Worm (Caenorhabditis elegans) whole organism, L1 larva: ENCODE results near the gene scav-2.

Experiments
- C04F5.9 ChIP-seq: sonication (generic microtip); optimal IDR thresholded peaks from 2 replicates; lab custom pipeline; 2016; ENCODE audit warnings: missing genetic modification characterization, missing compliant biosample characterization
- C16A3.4 ChIP-seq: fragments of 150-350 bp; optimal IDR thresholded peaks from 2 replicates; lab custom pipeline; 2014; ENCODE audit warnings: missing biosample characterization, missing genetic modification characterization
- F16B12.6 ChIP-seq: fragments of 150-350 bp; optimal IDR thresholded peaks from 2 replicates; lab custom pipeline; 2014; ENCODE audit warnings: missing biosample characterization, missing genetic modification characterization
- Y116A8C.19 ChIP-seq: sonication (generic microtip); optimal IDR thresholded peaks from 2 replicates; lab custom pipeline; 2016; ENCODE audit warnings: missing compliant biosample characterization, missing genetic modification characterization, borderline replicate concordance
- aha-1 ChIP-seq: fragments of 150-350 bp; optimal IDR thresholded peaks from 2 replicates; lab custom pipeline; 2014; ENCODE audit warnings: missing biosample characterization, missing genetic modification characterization
- alr-1 ChIP-seq: fragments of 200-800 bp; sonication (Bioruptor generic); optimal IDR thresholded peaks from 2 replicates; lab custom pipeline; 2018; ENCODE audit warnings: borderline replicate concordance, mild to moderate bottlenecking, missing genetic modification characterization, missing compliant biosample characterization
- aly-2 ChIP-seq: fragments of 150-350 bp; optimal IDR thresholded peaks from 2 replicates; lab custom pipeline; 2014; ENCODE audit warnings: missing biosample characterization, missing genetic modification characterization
- ceh-63 ChIP-seq: fragments of 200-800 bp; sonication (Bioruptor generic); optimal IDR thresholded peaks from 2 replicates; lab custom pipeline; 2018; ENCODE audit warnings: mild to moderate bottlenecking, missing genetic modification characterization, missing compliant biosample characterization
- ceh-8 ChIP-seq: fragments of 200-800 bp; sonication (Bioruptor generic); optimal IDR thresholded peaks from 2 replicates; lab custom pipeline; 2018; ENCODE audit warnings: mild to moderate bottlenecking, missing genetic modification characterization, moderate library complexity, missing compliant biosample characterization
- ces-1 ChIP-seq: fragments of 150-350 bp; optimal IDR thresholded peaks from 2 replicates; lab custom pipeline; 2014; ENCODE audit warnings: missing biosample characterization, missing genetic modification reagents, missing genetic modification characterization
- dsc-1 ChIP-seq: sonication (generic microtip); optimal IDR thresholded peaks from 2 replicates; lab custom pipeline; 2016; ENCODE audit warnings: mild to moderate bottlenecking, missing genetic modification characterization, missing compliant biosample characterization
- efl-3 ChIP-seq: fragments of 200-800 bp; sonication (Bioruptor generic); optimal IDR thresholded peaks from 2 replicates; lab custom pipeline; 2018; ENCODE audit warnings: mild to moderate bottlenecking, missing genetic modification characterization, missing compliant biosample characterization
- elt-2 ChIP-seq: sonication (generic microtip); optimal IDR thresholded peaks from 2 replicates; lab custom pipeline; 2016; ENCODE audit warnings: missing genetic modification characterization, mild to moderate bottlenecking, inconsistent platforms, missing compliant biosample characterization, missing genetic modification reagents
- grh-1 ChIP-seq: fragments of 200-800 bp; sonication (Bioruptor generic); IDR thresholded peaks from 2 replicates; pipeline ENCODE4 v1.3.6; 2022; ENCODE audit warnings: missing genetic modification reagents, missing genetic modification characterization, missing compliant biosample characterization
- hlh-17 ChIP-seq: fragments of 200-800 bp; sonication (Bioruptor generic); optimal IDR thresholded peaks from 2 replicates; lab custom pipeline; 2018; ENCODE audit warnings: missing genetic modification characterization, mild to moderate bottlenecking, missing compliant biosample characterization, moderate library complexity, borderline replicate concordance
- hpl-2 ChIP-seq: fragments of 150-350 bp; optimal IDR thresholded peaks from 2 replicates; lab custom pipeline; 2014; ENCODE audit warnings: missing biosample characterization, missing genetic modification reagents, missing genetic modification characterization
- irx-1 ChIP-seq: sonication (generic microtip); optimal IDR thresholded peaks from 2 replicates; lab custom pipeline; 2016; ENCODE audit warnings: missing genetic modification characterization, missing compliant biosample characterization
- isw-1 ChIP-seq: fragments of 200-800 bp; sonication (Bioruptor generic); IDR thresholded peaks from 2 replicates; pipeline ENCODE4 v1.3.6; 2022; ENCODE audit warnings: missing genetic modification characterization, missing compliant biosample characterization
- jun-1 ChIP-seq: fragments of 150-350 bp; optimal IDR thresholded peaks from 2 replicates; lab custom pipeline; 2014; ENCODE audit warnings: missing biosample characterization, missing genetic modification reagents, missing genetic modification characterization
- lin-15B ChIP-seq: fragments of 150-350 bp; sonication (generic microtip); optimal IDR thresholded peaks from 3 replicates; lab custom pipeline; 2014; ENCODE audit warnings: missing biosample characterization, missing genetic modification characterization
- lin-35 ChIP-seq, 2 experiments: fragments of 150-350 bp; optimal IDR thresholded peaks; 2 replicates each; lab custom pipeline; 2014; ENCODE audit warnings: missing biosample characterization in 2 of 2, missing genetic modification characterization in 2 of 2, missing genetic modification reagents in 2 of 2
- lin-39 ChIP-seq: fragments of 150-350 bp; optimal IDR thresholded peaks from 2 replicates; lab custom pipeline; 2014; ENCODE audit warnings: missing biosample characterization, missing genetic modification reagents, missing genetic modification characterization
- lir-3 ChIP-seq: sonication (generic microtip); optimal IDR thresholded peaks from 2 replicates; lab custom pipeline; 2016; ENCODE audit warnings: mild to moderate bottlenecking, missing genetic modification characterization, moderate library complexity, missing compliant biosample characterization; ENCODE audit not compliant: poor library complexity
- mab-9 ChIP-seq: fragments of 200-800 bp; sonication (Bioruptor generic); IDR thresholded peaks from 2 replicates; pipeline ENCODE4 v1.3.6; 2022; ENCODE audit warnings: missing genetic modification reagents, missing genetic modification characterization, missing compliant biosample characterization
- mdl-1 ChIP-seq, 2 experiments: fragments of 150-350 bp; optimal IDR thresholded peaks; 2 replicates each; lab custom pipeline; 2014 to 2017; ENCODE audit warnings: missing biosample characterization in 2 of 2, missing genetic modification characterization in 2 of 2, inconsistent platforms in 1 of 2
- mef-2 ChIP-seq: fragments of 150-350 bp; optimal IDR thresholded peaks from 2 replicates; lab custom pipeline; 2014; ENCODE audit warnings: missing biosample characterization, missing genetic modification characterization
- nhr-11 ChIP-seq: fragments of 150-350 bp; optimal IDR thresholded peaks from 2 replicates; lab custom pipeline; 2014; ENCODE audit warnings: missing biosample characterization, missing genetic modification characterization
- nhr-19 ChIP-seq: fragments of 200-800 bp; sonication (Bioruptor generic); conservative IDR thresholded peaks from 2 replicates; pipeline ENCODE4 v1.3.6; 2022; ENCODE audit warnings: missing genetic modification characterization, missing compliant biosample characterization
- nhr-237 ChIP-seq: fragments of 150-350 bp; optimal IDR thresholded peaks from 2 replicates; lab custom pipeline; 2014; ENCODE audit warnings: missing biosample characterization, missing genetic modification characterization
- nhr-76 ChIP-seq: sonication (generic microtip); optimal IDR thresholded peaks from 2 replicates; lab custom pipeline; 2017; ENCODE audit warnings: missing biosample characterization, missing genetic modification characterization
- nhr-77 ChIP-seq: fragments of 150-350 bp; optimal IDR thresholded peaks from 2 replicates; lab custom pipeline; 2014; ENCODE audit warnings: missing biosample characterization, missing genetic modification characterization
- nhr-90 ChIP-seq: sonication (generic microtip); optimal IDR thresholded peaks from 2 replicates; lab custom pipeline; 2016; ENCODE audit warnings: mild to moderate bottlenecking, missing genetic modification characterization, missing compliant biosample characterization; ENCODE audit not compliant: poor library complexity
- pax-3 ChIP-seq: fragments of 200-800 bp; sonication (Bioruptor generic); optimal IDR thresholded peaks from 2 replicates; lab custom pipeline; 2018; ENCODE audit warnings: mild to moderate bottlenecking, missing genetic modification characterization, moderate library complexity, missing compliant biosample characterization
- pqm-1 ChIP-seq: sonication (generic microtip); optimal IDR thresholded peaks from 3 replicates; lab custom pipeline; 2017; ENCODE audit warnings: missing biosample characterization, missing genetic modification characterization
- snu-23 ChIP-seq: sonication (generic microtip); optimal IDR thresholded peaks from 2 replicates; lab custom pipeline; 2016; ENCODE audit warnings: missing genetic modification characterization, missing compliant biosample characterization
- sox-4 ChIP-seq: sonication (generic microtip); optimal IDR thresholded peaks from 2 replicates; lab custom pipeline; 2016; ENCODE audit warnings: missing genetic modification characterization, missing compliant biosample characterization
- sptf-1 ChIP-seq: fragments of 150-350 bp; optimal IDR thresholded peaks from 2 replicates; lab custom pipeline; 2014; ENCODE audit warnings: missing biosample characterization, missing genetic modification characterization
- tbx-2 ChIP-seq: sonication (generic microtip); optimal IDR thresholded peaks from 2 replicates; lab custom pipeline; 2016; ENCODE audit warnings: missing genetic modification characterization, missing compliant biosample characterization
- tlp-1 ChIP-seq: fragments of 150-350 bp; optimal IDR thresholded peaks from 2 replicates; lab custom pipeline; 2014; ENCODE audit warnings: missing biosample characterization, missing genetic modification characterization
- unc-62 ChIP-seq: fragments of 150-350 bp; optimal IDR thresholded peaks from 2 replicates; lab custom pipeline; 2014; ENCODE audit warnings: missing biosample characterization, missing genetic modification reagents, missing genetic modification characterization
- unc-86 ChIP-seq: sonication (generic microtip); optimal IDR thresholded peaks from 2 replicates; lab custom pipeline; 2016; ENCODE audit warnings: missing genetic modification characterization, missing compliant biosample characterization
- unc-98 ChIP-seq: fragments of 200-800 bp; sonication (Bioruptor generic); IDR thresholded peaks from 2 replicates; pipeline ENCODE4 v1.3.6; 2022; ENCODE audit warnings: missing genetic modification characterization, missing compliant biosample characterization
- vab-15 ChIP-seq: sonication (generic microtip); optimal IDR thresholded peaks from 2 replicates; lab custom pipeline; 2017; ENCODE audit warnings: missing genotype, mild to moderate bottlenecking, missing genetic modification characterization, missing compliant biosample characterization
- zip-4 ChIP-seq: fragments of 200-800 bp; sonication (Bioruptor generic); optimal IDR thresholded peaks from 2 replicates; lab custom pipeline; 2018; ENCODE audit warnings: mild to moderate bottlenecking, missing genetic modification characterization, moderate library complexity, missing compliant biosample characterization
- ztf-11 ChIP-seq, 2 experiments: sonication (generic microtip); optimal IDR thresholded peaks; 2 replicates each; lab custom pipeline; 2016 to 2017; ENCODE audit warnings: missing genetic modification characterization in 2 of 2, missing biosample characterization in 1 of 2, missing compliant biosample characterization in 1 of 2
- ztf-4 ChIP-seq: fragments of 150-350 bp; optimal IDR thresholded peaks from 2 replicates; lab custom pipeline; 2014; ENCODE audit warnings: missing biosample characterization, missing genetic modification characterization

scav-2 gene

ce11 chrIII:13530017-13530416 lies 25.1 kb downstream of the scav-2 start (continued):
- peak; percentile 49 for TF ChIP-seq nhr-90
- TF ChIP-seq vab-15: peak; percentile 57
- TF ChIP-seq ztf-11 (tag; optimal IDR thresholded peaks at IDR 0.05; lab: Kevin White, UChicago): no peak
- no peak for TF ChIP-seq lir-3 (tag; lab: Kevin White, UChicago)
- no peak for TF ChIP-seq sptf-1
- peak; percentile 20 for TF ChIP-seq irx-1 (tag; lab: Kevin White, UChicago)
- no peak for TF ChIP-seq aly-2 (tag; lab: Kevin White, UChicago)
- TF ChIP-seq C04F5.9 (tag; lab: Kevin White, UChicago): no peak
- peak in 1 of 2 experiments; percentile 38 for TF ChIP-seq mdl-1 (tag; optimal IDR thresholded peaks at IDR 0.05; lab: Kevin White, UChicago)
- TF ChIP-seq F16B12.6: peak; percentile 51
- TF ChIP-seq elt-2: no peak
- TF ChIP-seq unc-62 (GFP tag; lab: Kevin White, UChicago): no peak
- TF ChIP-seq lin-39 (tag; lab: Kevin White, UChicago): peak; percentile 23
- TF ChIP-seq Y116A8C.19: no peak
- TF ChIP-seq ceh-8 (GFP tag; lab: Kevin White, UChicago): no peak
- TF ChIP-seq mef-2 (tag; lab: Kevin White, UChicago): no peak
- TF ChIP-seq nhr-19: peak; percentile 60
- peak; percentile 63 for TF ChIP-seq dsc-1 (tag; lab: Kevin White, UChicago)
- TF ChIP-seq nhr-237 (tag; lab: Kevin White, UChicago): no peak
- TF ChIP-seq C16A3.4 (tag; lab: Kevin White, UChicago): peak; percentile 65
- TF ChIP-seq sox-4 (tag; lab: Kevin White, UChicago): no peak
- peak; percentile 63 for TF ChIP-seq jun-1 (tag; lab: Kevin White, UChicago)
- no peak for TF ChIP-seq pax-3 (tag; lab: Kevin White, UChicago)
- peak; percentile 58 for TF ChIP-seq unc-86 (tag; lab: Kevin White, UChicago)
- TF ChIP-seq nhr-76 (tag; lab: Kevin White, UChicago): no peak
- TF ChIP-seq lin-15B: peak; percentile 60
- TF ChIP-seq efl-3: no peak
- TF ChIP-seq hpl-2 (GFP tag; lab: Kevin White, UChicago): no peak
- TF ChIP-seq isw-1 (GFP tag; lab: Robert Waterston, UW): peak; percentile 42
- no peak for TF ChIP-seq aha-1 (tag; lab: Kevin White, UChicago)
- TF ChIP-seq tbx-2: peak; percentile 52
- TF ChIP-seq nhr-11 (tag; lab: Kevin White, UChicago): no peak
- TF ChIP-seq grh-1 (GFP tag; lab: Robert Waterston, UW): no peak; the same call in 1 of the 2 replicates
- TF ChIP-seq ceh-63 (GFP tag; lab: Kevin White, UChicago): no peak
- TF ChIP-seq snu-23 (GFP tag; lab: Kevin White, UChicago): peak; percentile 74
- TF ChIP-seq lin-35 (GFP tag; optimal IDR thresholded peaks at IDR 0.05; lab: Kevin White, UChicago): peak; percentile 82 to 92
- no peak for TF ChIP-seq ces-1
- no peak for TF ChIP-seq tlp-1 (tag; lab: Kevin White, UChicago)
- no peak for TF ChIP-seq nhr-77 (tag; lab: Kevin White, UChicago)
- TF ChIP-seq hlh-17 (GFP tag; lab: Kevin White, UChicago): no peak
- TF ChIP-seq alr-1 (tag; lab: Kevin White, UChicago): no peak
- 0 out of 2 replicates have a peak, but pooled peaks have one; percentile 33 for TF ChIP-seq mab-9 (GFP tag; lab: Robert Waterston, UW)
- TF ChIP-seq ztf-4: no peak
- no peak for TF ChIP-seq pqm-1 (tag; lab: Kevin White, UChicago)
- TF ChIP-seq unc-98 (GFP tag; lab: Robert Waterston, UW): no peak
- no peak for TF ChIP-seq zip-4 (GFP tag; lab: Kevin White, UChicago)
- TF ChIP-seq, all 84 proteins: peak for 37
